Fruit fly (Drosophila melanogaster): Measurements from ENCODE around the gene Fur2.

- TF ChIP-seq cic (GFP tag; optimal IDR thresholded peaks at IDR 0.05) = no peak
- TF ChIP-seq CG5204 (GFP tag; optimal IDR thresholded peaks at IDR 0.05) = no peak
Measured at dm6 chrX:16350062-16350461, 22.8 kb upstream of the Fur2 start, which contains the start of gene sl.
